Fruit fly (Drosophila melanogaster): Measurements from ENCODE around the gene CG43902.

Gene CG43902

DNA sequence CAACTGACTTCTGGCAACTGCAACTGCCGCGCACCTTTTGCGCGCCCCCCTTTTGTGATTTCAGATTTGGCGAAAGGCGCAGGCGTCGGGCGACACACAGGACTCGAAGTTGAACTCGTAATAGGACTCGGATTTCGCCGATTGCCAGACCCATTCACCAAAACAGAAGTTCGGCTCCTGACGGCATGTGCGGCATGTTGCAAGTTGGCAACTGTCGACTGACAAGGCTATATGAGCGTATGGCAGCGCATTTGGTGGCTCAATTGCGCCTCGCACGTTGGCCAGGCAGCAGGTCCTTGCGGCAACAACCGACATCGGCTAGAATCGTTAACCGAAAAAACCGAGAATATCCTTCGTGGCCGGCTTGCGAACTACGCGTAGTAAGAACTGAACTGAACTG, at the start of gene CG43902:
CG43902 (plus strand) TSS at position 260 of the 400 bp plus-strand sequence.
- TF ChIP-seq ttk (optimal IDR thresholded peaks at IDR 0.05), result no peak
- no peak for TF ChIP-seq psq (optimal IDR thresholded peaks at IDR 0.05)
- TF ChIP-seq insv (optimal IDR thresholded peaks at IDR 0.05), result no peak
- no peak for TF ChIP-seq Sin3A (optimal IDR thresholded peaks at IDR 0.05)
- TF ChIP-seq Myc (optimal IDR thresholded peaks at IDR 0.05), result no peak
- TF ChIP-seq h (optimal IDR thresholded peaks at IDR 0.05), result no peak

dm6 chrX:10110898-10111297, 47.3 kb upstream of the CG43902 start:
- TF ChIP-seq psq (optimal IDR thresholded peaks at IDR 0.05) (no peak), insv (optimal IDR thresholded peaks at IDR 0.05) (no peak), h (optimal IDR thresholded peaks at IDR 0.05) (no peak)

- TF ChIP-seq Sin3A (optimal IDR thresholded peaks at IDR 0.05) (no peak), h (optimal IDR thresholded peaks at IDR 0.05) (no peak), insv (optimal IDR thresholded peaks at IDR 0.05) (no peak), Myc (optimal IDR thresholded peaks at IDR 0.05) (no peak), psq (optimal IDR thresholded peaks at IDR 0.05) (no peak), ttk (optimal IDR thresholded peaks at IDR 0.05) (no peak)
Measured at dm6 chrX:10113910-10114790, 44.1 kb upstream of the CG43902 start.

- TF ChIP-seq Myc (optimal IDR thresholded peaks at IDR 0.05) (no peak), ttk (optimal IDR thresholded peaks at IDR 0.05) (no peak), h (optimal IDR thresholded peaks at IDR 0.05) (no peak), Sin3A (optimal IDR thresholded peaks at IDR 0.05) (no peak), psq (optimal IDR thresholded peaks at IDR 0.05) (no peak), insv (optimal IDR thresholded peaks at IDR 0.05) (no peak)
Measured at dm6 chrX:10115582-10116207, 42.5 kb upstream of the CG43902 start.

- no peak for TF ChIP-seq ttk (optimal IDR thresholded peaks at IDR 0.05)
- no peak for TF ChIP-seq Myc (optimal IDR thresholded peaks at IDR 0.05)
- no peak for TF ChIP-seq insv (optimal IDR thresholded peaks at IDR 0.05)
- TF ChIP-seq psq (optimal IDR thresholded peaks at IDR 0.05), result no peak
- no peak for TF ChIP-seq Sin3A (optimal IDR thresholded peaks at IDR 0.05)
Measured at dm6 chrX:10118333-10118732, 39.9 kb upstream of the CG43902 start.

dm6 chrX:10125629-10126028, 32.6 kb upstream of the CG43902 start:
- no peak for TF ChIP-seq ttk (optimal IDR thresholded peaks at IDR 0.05)
- no peak for TF ChIP-seq insv (optimal IDR thresholded peaks at IDR 0.05)
- no peak for TF ChIP-seq psq (optimal IDR thresholded peaks at IDR 0.05)
- TF ChIP-seq Myc (optimal IDR thresholded peaks at IDR 0.05), result no peak
- TF ChIP-seq h (optimal IDR thresholded peaks at IDR 0.05), result no peak
- no peak for TF ChIP-seq Sin3A (optimal IDR thresholded peaks at IDR 0.05)

DNA sequence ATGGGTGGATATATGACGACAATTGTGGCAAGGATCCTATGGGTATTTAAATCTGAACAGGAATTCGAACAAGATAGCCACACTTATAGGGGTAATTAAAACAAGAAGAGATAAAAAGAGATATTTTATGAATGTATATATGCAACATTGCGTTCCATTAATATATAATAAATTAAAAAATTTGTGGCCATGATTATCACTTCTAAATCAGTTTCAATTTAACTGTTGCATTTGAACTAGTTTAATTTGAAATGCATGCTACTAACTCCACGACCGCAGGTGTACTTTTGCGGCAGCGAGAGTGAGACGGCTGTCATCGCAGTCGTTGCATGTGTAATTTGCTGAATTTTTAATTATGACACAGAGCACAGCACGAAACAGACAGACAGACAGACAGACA, 31.0 kb upstream of the CG43902 start:
- TF ChIP-seq Myc (optimal IDR thresholded peaks at IDR 0.05), result no peak
- no peak for TF ChIP-seq h (optimal IDR thresholded peaks at IDR 0.05)
- TF ChIP-seq ttk (optimal IDR thresholded peaks at IDR 0.05), result no peak
- no peak for TF ChIP-seq insv (optimal IDR thresholded peaks at IDR 0.05)
- TF ChIP-seq psq (optimal IDR thresholded peaks at IDR 0.05), result no peak
- no peak for TF ChIP-seq Sin3A (optimal IDR thresholded peaks at IDR 0.05)

DNA sequence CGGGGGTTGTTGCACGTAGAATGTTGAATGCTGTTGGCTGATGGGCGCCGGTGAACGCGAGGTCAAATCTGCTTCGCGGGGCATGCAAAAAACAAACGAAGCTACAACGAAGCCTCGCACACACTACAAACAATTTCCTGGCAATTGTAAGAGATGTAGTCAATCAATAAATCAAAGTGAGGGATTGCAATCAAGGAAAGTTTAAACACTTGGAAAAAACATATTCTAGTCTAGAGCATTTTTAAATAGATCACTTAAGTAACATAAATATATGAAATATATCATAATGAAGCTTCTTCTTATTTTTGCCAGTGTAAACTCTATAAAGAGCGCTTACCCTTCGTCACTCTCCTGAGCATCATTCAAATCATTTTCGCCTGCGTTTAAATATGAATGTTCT, 20.6 kb upstream of the CG43902 start:
- TF ChIP-seq ttk (optimal IDR thresholded peaks at IDR 0.05), result no peak
- TF ChIP-seq insv (optimal IDR thresholded peaks at IDR 0.05), result no peak
- no peak for TF ChIP-seq psq (optimal IDR thresholded peaks at IDR 0.05)

- no peak for TF ChIP-seq h (optimal IDR thresholded peaks at IDR 0.05)
- no peak for TF ChIP-seq Myc (optimal IDR thresholded peaks at IDR 0.05)
- TF ChIP-seq insv (optimal IDR thresholded peaks at IDR 0.05), result no peak
- TF ChIP-seq psq (optimal IDR thresholded peaks at IDR 0.05), result no peak
- TF ChIP-seq ttk (optimal IDR thresholded peaks at IDR 0.05), result no peak
- no peak for TF ChIP-seq Sin3A (optimal IDR thresholded peaks at IDR 0.05)
Measured at dm6 chrX:10153312-10153711, 4.9 kb upstream of the CG43902 start, which contains the start of gene CG12645. CG12645 (plus strand) TSS chrX:10153612.

DNA sequence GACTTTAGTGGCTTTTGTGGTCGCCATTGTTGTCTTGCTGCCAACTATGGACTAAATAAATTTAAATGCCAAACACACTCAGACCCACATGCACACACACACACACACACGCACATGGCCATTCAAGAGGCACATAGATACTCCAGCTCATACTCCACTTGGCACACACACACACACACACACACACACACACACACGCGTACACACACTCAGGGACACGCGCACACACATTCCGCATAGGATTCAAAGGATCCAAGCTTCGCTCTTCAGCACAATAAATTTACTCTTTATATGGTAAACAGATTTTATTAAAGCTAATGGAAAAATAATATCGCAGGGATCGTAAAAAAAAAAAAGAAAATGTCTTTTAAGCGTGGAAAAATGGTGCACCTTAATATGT, 24.6 kb downstream of the CG43902 start:
- no peak for TF ChIP-seq Sin3A (optimal IDR thresholded peaks at IDR 0.05)
- TF ChIP-seq insv (optimal IDR thresholded peaks at IDR 0.05), result no peak
- TF ChIP-seq ttk (optimal IDR thresholded peaks at IDR 0.05), result no peak
- TF ChIP-seq Myc (optimal IDR thresholded peaks at IDR 0.05), result no peak
- no peak for TF ChIP-seq psq (optimal IDR thresholded peaks at IDR 0.05)
- no peak for TF ChIP-seq h (optimal IDR thresholded peaks at IDR 0.05)

- TF ChIP-seq psq (optimal IDR thresholded peaks at IDR 0.05) (no peak), Sin3A (optimal IDR thresholded peaks at IDR 0.05) (no peak), ttk (optimal IDR thresholded peaks at IDR 0.05) (no peak), h (optimal IDR thresholded peaks at IDR 0.05) (no peak), insv (optimal IDR thresholded peaks at IDR 0.05) (no peak), Myc (optimal IDR thresholded peaks at IDR 0.05) (no peak)
Measured at dm6 chrX:10184355-10185058, 26.3 kb downstream of the CG43902 start.

DNA sequence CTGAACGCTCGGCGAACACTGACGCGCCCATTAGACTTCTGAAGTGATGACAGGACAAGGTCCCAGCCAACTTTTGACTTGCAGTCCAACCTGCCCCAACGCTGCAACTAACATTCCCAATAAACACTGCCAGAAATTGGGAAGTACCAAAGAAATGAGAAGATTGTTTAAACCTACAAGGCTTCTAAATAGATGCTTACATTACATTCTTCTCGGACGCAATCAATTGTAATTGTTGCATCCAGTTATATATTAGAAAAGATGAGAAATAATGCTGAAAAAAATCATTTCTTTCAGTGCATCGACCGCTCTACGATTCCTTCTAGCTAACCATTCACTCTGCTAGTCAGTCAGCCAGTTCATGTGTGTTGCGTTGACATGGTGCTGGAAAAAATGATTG, 44.4 kb downstream of the CG43902 start:
- TF ChIP-seq ttk (optimal IDR thresholded peaks at IDR 0.05), result no peak
- no peak for TF ChIP-seq psq (optimal IDR thresholded peaks at IDR 0.05)
- TF ChIP-seq Myc (optimal IDR thresholded peaks at IDR 0.05), result no peak
- no peak for TF ChIP-seq insv (optimal IDR thresholded peaks at IDR 0.05)
- TF ChIP-seq Sin3A (optimal IDR thresholded peaks at IDR 0.05), result no peak
- TF ChIP-seq h (optimal IDR thresholded peaks at IDR 0.05), result no peak
